Worm (Caenorhabditis elegans): ENCODE results near the gene F56D6.9.

Gene F56D6.9

ce11 chrIV:3892027-3892426 lies at the start of gene F56D6.9:
Gene F56D6.9 (plus strand): TSS chrIV:3892327.
- TF ChIP-seq syd-9 (tag; optimal IDR thresholded peaks at IDR 0.05) (no peak), lin-11 (tag; optimal IDR thresholded peaks at IDR 0.05) (no peak), T23F11.4 (GFP tag; optimal IDR thresholded peaks at IDR 0.05) (no peak), madf-2 (tag; optimal IDR thresholded peaks at IDR 0.05) (no peak), unc-42 (tag; optimal IDR thresholded peaks at IDR 0.05) (no peak), rnt-1 (tag; optimal IDR thresholded peaks at IDR 0.05) (no peak), pqm-1 (tag; optimal IDR thresholded peaks at IDR 0.05) (no peak), elt-2 (tag; optimal IDR thresholded peaks at IDR 0.05) (no peak), pros-1 (tag; optimal IDR thresholded peaks at IDR 0.05) (no peak), dve-1 (tag; optimal IDR thresholded peaks at IDR 0.05) (no peak), ceh-2 (tag; optimal IDR thresholded peaks at IDR 0.05) (no peak)

ce11 chrIV:3843019-3843527 lies 49.1 kb upstream of the F56D6.9 start:
- TF ChIP-seq dve-1 (tag; optimal IDR thresholded peaks at IDR 0.05) (no peak), pqm-1 (tag; optimal IDR thresholded peaks at IDR 0.05) (no peak), zip-5 (tag; optimal IDR thresholded peaks at IDR 0.05) (no peak), pha-2 (tag; optimal IDR thresholded peaks at IDR 0.05) (no peak), pros-1 (tag; optimal IDR thresholded peaks at IDR 0.05) (no peak), ceh-2 (tag; optimal IDR thresholded peaks at IDR 0.05) (no peak), K09A11.1 (tag; optimal IDR thresholded peaks at IDR 0.05; ENCODE audit: insufficient read depth) (no peak), madf-2 (tag; optimal IDR thresholded peaks at IDR 0.05) (no peak), fax-1 (tag; optimal IDR thresholded peaks at IDR 0.05) (no peak), hlh-8 (tag; optimal IDR thresholded peaks at IDR 0.05) (no peak), hlh-13 (GFP tag; optimal IDR thresholded peaks at IDR 0.05) (no peak), che-1 (tag; optimal IDR thresholded peaks at IDR 0.05) (no peak), hlh-6 (tag; optimal IDR thresholded peaks at IDR 0.05) (no peak), nhr-232 (tag; optimal IDR thresholded peaks at IDR 0.05) (no peak), lim-6 (tag; optimal IDR thresholded peaks at IDR 0.05) (no peak), sdc-2 (tag; optimal IDR thresholded peaks at IDR 0.05) (no peak), nhr-11 (tag; optimal IDR thresholded peaks at IDR 0.05) (no peak), pha-4 (tag; optimal IDR thresholded peaks at IDR 0.05) (no peak)

ce11 chrIV:3844004-3844403 lies 48.1 kb upstream of the F56D6.9 start:
- peak; percentile 81 for TF ChIP-seq hlh-8 (tag; optimal IDR thresholded peaks at IDR 0.05)
- TF ChIP-seq tbx-2 (tag; optimal IDR thresholded peaks at IDR 0.05), result no peak
- no peak for TF ChIP-seq ceh-19 (GFP tag; optimal IDR thresholded peaks at IDR 0.05)
- no peak for TF ChIP-seq dve-1 (tag; optimal IDR thresholded peaks at IDR 0.05)
- no peak for TF ChIP-seq pax-1 (tag; optimal IDR thresholded peaks at IDR 0.05)

- TF ChIP-seq lin-11 (tag; optimal IDR thresholded peaks at IDR 0.05) (no peak), mec-3 (tag; optimal IDR thresholded peaks at IDR 0.05; ENCODE audit: borderline replicate concordance) (no peak), fkh-6 (tag; optimal IDR thresholded peaks at IDR 0.05) (no peak), rnt-1 (tag; optimal IDR thresholded peaks at IDR 0.05) (no peak), ceh-31 (tag; optimal IDR thresholded peaks at IDR 0.05) (no peak), F13H6.1 (tag; optimal IDR thresholded peaks at IDR 0.05) (no peak), T23F11.4 (GFP tag; optimal IDR thresholded peaks at IDR 0.05) (no peak), hlh-6 (tag; optimal IDR thresholded peaks at IDR 0.05) (no peak), unc-55 (GFP tag; optimal IDR thresholded peaks at IDR 0.05) (no peak), che-1 (tag; optimal IDR thresholded peaks at IDR 0.05) (no peak), syd-9 (tag; optimal IDR thresholded peaks at IDR 0.05) (no peak), sox-2 (GFP tag; IDR thresholded peaks at IDR 0.05) (no peak), sox-4 (tag; optimal IDR thresholded peaks at IDR 0.05) (no peak), pat-9 (tag; optimal IDR thresholded peaks at IDR 0.05) (no peak), nhr-11 (tag; optimal IDR thresholded peaks at IDR 0.05) (no peak), ztf-16 (tag; optimal IDR thresholded peaks at IDR 0.05) (no peak), ceh-18 (tag; optimal IDR thresholded peaks at IDR 0.05) (no peak)
Measured at ce11 chrIV:3844584-3844983, 47.5 kb upstream of the F56D6.9 start.
